Worm (Caenorhabditis elegans) whole organism, L1 larva: Measurements from ENCODE around the gene C10C6.3.

Experiments used
- C04F5.9 ChIP-seq: sonication (generic microtip); optimal IDR thresholded peaks from 2 replicates; lab custom pipeline; 2016; ENCODE audit warnings: missing genetic modification characterization, missing compliant biosample characterization
- C16A3.4 ChIP-seq: fragments of 150-350 bp; optimal IDR thresholded peaks from 2 replicates; lab custom pipeline; 2014; ENCODE audit warnings: missing biosample characterization, missing genetic modification characterization
- C34B4.2 ChIP-seq: sonication (generic microtip); optimal IDR thresholded peaks from 2 replicates; lab custom pipeline; 2017; ENCODE audit warnings: mild to moderate bottlenecking, missing genetic modification characterization, missing compliant biosample characterization
- F16B12.6 ChIP-seq: fragments of 150-350 bp; optimal IDR thresholded peaks from 2 replicates; lab custom pipeline; 2014; ENCODE audit warnings: missing biosample characterization, missing genetic modification characterization
- aha-1 ChIP-seq: fragments of 150-350 bp; optimal IDR thresholded peaks from 2 replicates; lab custom pipeline; 2014; ENCODE audit warnings: missing biosample characterization, missing genetic modification characterization
- alr-1 ChIP-seq: fragments of 200-800 bp; sonication (Bioruptor generic); optimal IDR thresholded peaks from 2 replicates; lab custom pipeline; 2018; ENCODE audit warnings: borderline replicate concordance, mild to moderate bottlenecking, missing genetic modification characterization, missing compliant biosample characterization
- ceh-63 ChIP-seq: fragments of 200-800 bp; sonication (Bioruptor generic); optimal IDR thresholded peaks from 2 replicates; lab custom pipeline; 2018; ENCODE audit warnings: mild to moderate bottlenecking, missing genetic modification characterization, missing compliant biosample characterization
- ceh-88 ChIP-seq: fragments of 200-800 bp; sonication (Bioruptor generic); IDR thresholded peaks from 2 replicates; pipeline ENCODE4 v1.3.6; 2022; ENCODE audit warnings: missing genetic modification characterization, missing compliant biosample characterization
- ceh-90 ChIP-seq: sonication (generic microtip); optimal IDR thresholded peaks from 2 replicates; lab custom pipeline; 2016; ENCODE audit warnings: missing genetic modification characterization, missing compliant biosample characterization
- ces-1 ChIP-seq: fragments of 150-350 bp; optimal IDR thresholded peaks from 2 replicates; lab custom pipeline; 2014; ENCODE audit warnings: missing biosample characterization, missing genetic modification reagents, missing genetic modification characterization
- dpl-1 ChIP-seq, 3 experiments: fragments of 150-350 bp in 2 of 3; sonication (generic microtip) in 1 of 3; optimal IDR thresholded peaks; 2 replicates each; lab custom pipeline; 2014 to 2017; ENCODE audit warnings: missing biosample characterization in 3 of 3, missing genetic modification characterization in 3 of 3, missing genetic modification reagents in 3 of 3
- dsc-1 ChIP-seq: sonication (generic microtip); optimal IDR thresholded peaks from 2 replicates; lab custom pipeline; 2016; ENCODE audit warnings: mild to moderate bottlenecking, missing genetic modification characterization, missing compliant biosample characterization
- efl-1 ChIP-seq, 4 experiments: fragments of 150-350 bp; optimal IDR thresholded peaks in 3 of 4; peaks in 1 of 4; 1 replicate in 1 of 4; 2 replicates in 3 of 4; lab custom pipeline; 2014; ENCODE audit warnings: missing biosample characterization in 2 of 4, missing genetic modification characterization in 2 of 4, missing genetic modification reagents in 2 of 4
- efl-3 ChIP-seq: fragments of 200-800 bp; sonication (Bioruptor generic); optimal IDR thresholded peaks from 2 replicates; lab custom pipeline; 2018; ENCODE audit warnings: mild to moderate bottlenecking, missing genetic modification characterization, missing compliant biosample characterization
- egl-27 ChIP-seq, 2 experiments: fragments of 150-350 bp in 1 of 2; sonication (generic microtip); optimal IDR thresholded peaks; 3 replicates each; lab custom pipeline; 2017 to 2018; ENCODE audit warnings: missing biosample characterization in 2 of 2, missing genetic modification characterization in 2 of 2, missing genetic modification reagents in 2 of 2
- elt-2 ChIP-seq: sonication (generic microtip); optimal IDR thresholded peaks from 2 replicates; lab custom pipeline; 2016; ENCODE audit warnings: missing genetic modification characterization, mild to moderate bottlenecking, inconsistent platforms, missing compliant biosample characterization, missing genetic modification reagents
- ets-5 ChIP-seq: fragments of 200-800 bp; sonication (Bioruptor generic); IDR thresholded peaks from 2 replicates; pipeline ENCODE4 v1.3.6; 2022; ENCODE audit warnings: missing genetic modification characterization, missing compliant biosample characterization
- fkh-4 ChIP-seq: sonication (generic microtip); optimal IDR thresholded peaks from 2 replicates; lab custom pipeline; 2016; ENCODE audit warnings: missing compliant biosample characterization, missing genetic modification characterization, borderline replicate concordance
- fkh-8 ChIP-seq: sonication (generic microtip); optimal IDR thresholded peaks from 2 replicates; lab custom pipeline; 2016; ENCODE audit warnings: mild to moderate bottlenecking, missing genetic modification characterization, missing compliant biosample characterization
- grh-1 ChIP-seq: fragments of 200-800 bp; sonication (Bioruptor generic); IDR thresholded peaks from 2 replicates; pipeline ENCODE4 v1.3.6; 2022; ENCODE audit warnings: missing genetic modification reagents, missing genetic modification characterization, missing compliant biosample characterization
- hpl-2 ChIP-seq: fragments of 150-350 bp; optimal IDR thresholded peaks from 2 replicates; lab custom pipeline; 2014; ENCODE audit warnings: missing biosample characterization, missing genetic modification reagents, missing genetic modification characterization
- irx-1 ChIP-seq: sonication (generic microtip); optimal IDR thresholded peaks from 2 replicates; lab custom pipeline; 2016; ENCODE audit warnings: missing genetic modification characterization, missing compliant biosample characterization
- isw-1 ChIP-seq: fragments of 200-800 bp; sonication (Bioruptor generic); IDR thresholded peaks from 2 replicates; pipeline ENCODE4 v1.3.6; 2022; ENCODE audit warnings: missing genetic modification characterization, missing compliant biosample characterization
- lin-14 ChIP-seq: fragments of 200-800 bp; sonication (Bioruptor generic); optimal IDR thresholded peaks from 2 replicates; lab custom pipeline; 2018; ENCODE audit warnings: mild to moderate bottlenecking, missing genetic modification characterization, moderate library complexity, missing compliant biosample characterization
- lin-35 ChIP-seq, 2 experiments: fragments of 150-350 bp; optimal IDR thresholded peaks; 2 replicates each; lab custom pipeline; 2014; ENCODE audit warnings: missing biosample characterization in 2 of 2, missing genetic modification characterization in 2 of 2, missing genetic modification reagents in 2 of 2
- lsy-2 ChIP-seq, 2 experiments: fragments of 150-350 bp; optimal IDR thresholded peaks; 2 replicates each; lab custom pipeline; 2014; ENCODE audit warnings: missing biosample characterization in 2 of 2, missing genetic modification characterization in 2 of 2
- mdl-1 ChIP-seq, 2 experiments: fragments of 150-350 bp; optimal IDR thresholded peaks; 2 replicates each; lab custom pipeline; 2014 to 2017; ENCODE audit warnings: missing biosample characterization in 2 of 2, missing genetic modification characterization in 2 of 2, inconsistent platforms in 1 of 2
- mep-1 ChIP-seq: fragments of 150-350 bp; optimal IDR thresholded peaks from 2 replicates; lab custom pipeline; 2014; ENCODE audit warnings: missing biosample characterization, missing genetic modification characterization
- nhr-19 ChIP-seq: fragments of 200-800 bp; sonication (Bioruptor generic); conservative IDR thresholded peaks from 2 replicates; pipeline ENCODE4 v1.3.6; 2022; ENCODE audit warnings: missing genetic modification characterization, missing compliant biosample characterization
- nhr-237 ChIP-seq: fragments of 150-350 bp; optimal IDR thresholded peaks from 2 replicates; lab custom pipeline; 2014; ENCODE audit warnings: missing biosample characterization, missing genetic modification characterization
- nhr-28 ChIP-seq: fragments of 150-350 bp; optimal IDR thresholded peaks from 2 replicates; lab custom pipeline; 2014; ENCODE audit warnings: missing biosample characterization, missing genetic modification characterization
- nhr-71 ChIP-seq: sonication (generic microtip); optimal IDR thresholded peaks from 2 replicates; lab custom pipeline; 2016; ENCODE audit warnings: mild to moderate bottlenecking, missing genetic modification characterization, moderate library complexity, missing compliant biosample characterization
- nhr-76 ChIP-seq: sonication (generic microtip); optimal IDR thresholded peaks from 2 replicates; lab custom pipeline; 2017; ENCODE audit warnings: missing biosample characterization, missing genetic modification characterization
- nhr-77 ChIP-seq: fragments of 150-350 bp; optimal IDR thresholded peaks from 2 replicates; lab custom pipeline; 2014; ENCODE audit warnings: missing biosample characterization, missing genetic modification characterization
- nhr-84 ChIP-seq: sonication (generic microtip); optimal IDR thresholded peaks from 2 replicates; lab custom pipeline; 2017; ENCODE audit warnings: missing biosample characterization, missing genetic modification characterization
- nhr-85 ChIP-seq: sonication (generic microtip); peaks from one replicate; lab custom pipeline; 2016; ENCODE audit warnings: missing genetic modification characterization, inconsistent platforms, missing compliant biosample characterization
- pag-3 ChIP-seq: sonication (generic microtip); optimal IDR thresholded peaks from 2 replicates; lab custom pipeline; 2017; ENCODE audit warnings: missing genetic modification characterization, mild to moderate bottlenecking, missing compliant biosample characterization, antibody characterized with exemption, borderline replicate concordance; ENCODE audit not compliant: insufficient read depth
- sox-4 ChIP-seq: sonication (generic microtip); optimal IDR thresholded peaks from 2 replicates; lab custom pipeline; 2016; ENCODE audit warnings: missing genetic modification characterization, missing compliant biosample characterization
- sptf-1 ChIP-seq: fragments of 150-350 bp; optimal IDR thresholded peaks from 2 replicates; lab custom pipeline; 2014; ENCODE audit warnings: missing biosample characterization, missing genetic modification characterization
- sup-37 ChIP-seq: fragments of 200-800 bp; sonication (Bioruptor generic); optimal IDR thresholded peaks from 2 replicates; lab custom pipeline; 2018; ENCODE audit warnings: mild to moderate bottlenecking, missing genetic modification characterization, missing compliant biosample characterization
- swsn-7 ChIP-seq: sonication (generic microtip); optimal IDR thresholded peaks from 2 replicates; lab custom pipeline; 2016; ENCODE audit warnings: missing genetic modification characterization, missing compliant biosample characterization
- tlp-1 ChIP-seq: fragments of 150-350 bp; optimal IDR thresholded peaks from 2 replicates; lab custom pipeline; 2014; ENCODE audit warnings: missing biosample characterization, missing genetic modification characterization
- unc-130 ChIP-seq: fragments of 150-350 bp; optimal IDR thresholded peaks from 2 replicates; lab custom pipeline; 2017; ENCODE audit warnings: missing biosample characterization, missing genetic modification characterization, inconsistent platforms
- unc-30 ChIP-seq: sonication (generic microtip); optimal IDR thresholded peaks from 2 replicates; lab custom pipeline; 2017; ENCODE audit warnings: missing biosample characterization, missing genetic modification characterization
- unc-62 ChIP-seq: fragments of 150-350 bp; optimal IDR thresholded peaks from 2 replicates; lab custom pipeline; 2014; ENCODE audit warnings: missing biosample characterization, missing genetic modification reagents, missing genetic modification characterization
- unc-86 ChIP-seq: sonication (generic microtip); optimal IDR thresholded peaks from 2 replicates; lab custom pipeline; 2016; ENCODE audit warnings: missing genetic modification characterization, missing compliant biosample characterization
- unc-98 ChIP-seq: fragments of 200-800 bp; sonication (Bioruptor generic); IDR thresholded peaks from 2 replicates; pipeline ENCODE4 v1.3.6; 2022; ENCODE audit warnings: missing genetic modification characterization, missing compliant biosample characterization
- xbp-1 ChIP-seq: sonication (generic microtip); optimal IDR thresholded peaks from 2 replicates; lab custom pipeline; 2016; ENCODE audit warnings: missing genetic modification characterization, missing compliant biosample characterization
- ztf-11 ChIP-seq, 2 experiments: sonication (generic microtip); optimal IDR thresholded peaks; 2 replicates each; lab custom pipeline; 2016 to 2017; ENCODE audit warnings: missing genetic modification characterization in 2 of 2, missing biosample characterization in 1 of 2, missing compliant biosample characterization in 1 of 2

Gene C10C6.3

DNA sequence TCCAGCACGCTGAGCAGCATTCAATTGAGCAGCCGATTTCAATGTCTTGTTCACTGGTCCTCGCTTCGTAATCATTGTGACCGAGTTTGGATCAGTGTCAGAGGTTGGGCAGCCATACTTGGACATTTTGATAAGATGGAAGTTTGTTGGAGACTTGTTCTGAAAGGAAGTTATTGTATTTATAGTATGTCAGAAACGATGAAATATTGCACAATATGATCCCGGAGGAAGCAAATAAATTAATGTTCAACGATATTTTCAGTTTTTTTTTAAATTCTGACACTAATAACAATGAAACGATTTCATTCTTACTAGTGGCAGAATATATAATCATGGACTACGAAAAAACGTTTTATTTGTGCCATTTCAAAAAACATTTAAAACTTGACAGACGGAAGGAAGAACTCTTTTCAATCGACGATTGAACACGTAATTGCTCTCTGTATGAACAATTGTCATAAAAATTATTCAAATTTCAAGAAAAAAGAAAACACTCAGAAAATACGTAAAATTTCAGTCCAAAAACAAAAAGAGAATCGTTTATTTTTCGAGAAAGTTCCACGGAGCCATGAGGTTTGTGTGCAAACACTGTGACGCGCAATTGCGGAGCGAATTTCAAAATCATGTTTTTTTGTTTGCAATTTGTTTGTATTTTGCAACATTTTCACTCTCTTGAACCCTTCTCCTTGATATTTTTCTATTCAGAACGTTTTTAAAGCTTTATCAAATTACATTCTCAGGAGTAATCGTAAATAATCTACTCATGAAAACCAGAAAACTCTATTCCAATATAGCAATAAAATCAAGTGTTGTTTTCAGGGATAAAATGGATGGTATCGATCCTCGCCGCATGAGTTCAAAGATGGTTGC, 15.2 kb upstream of the C10C6.3 start, which contains the start of the genes mbf-1 and nse-4 (continued):
- TF ChIP-seq egl-27 (tag; optimal IDR thresholded peaks at IDR 0.05; lab: Kevin White, UChicago), result no peak
- peak in 1 of 2 experiments; percentile 49 for TF ChIP-seq mdl-1 (tag; optimal IDR thresholded peaks at IDR 0.05; lab: Kevin White, UChicago)
- peak; percentile 45 for TF ChIP-seq unc-130 (tag; lab: Kevin White, UChicago)
- no peak for TF ChIP-seq nhr-237
- peak; percentile 26 for TF ChIP-seq nhr-77
- peak; percentile 76 for TF ChIP-seq nhr-85 (tag; lab: Kevin White, UChicago)
- TF ChIP-seq ceh-63 (GFP tag; lab: Kevin White, UChicago), result no peak
- no peak for TF ChIP-seq efl-3 (GFP tag; lab: Kevin White, UChicago)
- TF ChIP-seq ets-5 (GFP tag; lab: Robert Waterston, UW), result no peak
- peak; percentile 47 for TF ChIP-seq C04F5.9 (tag; lab: Kevin White, UChicago)
- peak; percentile 96 for TF ChIP-seq F16B12.6 (tag; lab: Kevin White, UChicago)
- TF ChIP-seq fkh-4, result no peak

DNA sequence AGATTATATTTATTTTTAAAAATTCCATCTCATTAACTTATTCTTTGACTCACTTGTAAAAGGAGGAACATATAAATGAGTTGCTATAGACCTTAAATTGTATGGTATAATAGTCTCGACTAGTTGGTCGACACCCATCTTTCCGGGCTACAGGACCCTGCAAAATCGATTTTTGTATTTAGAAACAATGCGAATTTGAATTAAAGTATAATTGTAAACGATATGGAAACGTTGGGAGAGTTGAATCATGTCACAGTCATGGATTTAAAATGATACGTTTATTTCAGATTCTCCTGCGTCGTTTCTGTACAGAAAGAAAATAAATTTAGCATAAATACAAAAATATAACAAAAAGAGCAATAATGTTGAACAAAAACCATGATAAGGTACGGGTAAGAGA, 14.1 kb upstream of the C10C6.3 start, which contains the start of gene catp-8:
TSS of gene catp-8 (minus strand) at position 157 of the 400 bp plus-strand sequence.
- TF ChIP-seq nhr-28 (tag; lab: Kevin White, UChicago) (no peak), dpl-1 (GFP tag; optimal IDR thresholded peaks at IDR 0.05; lab: Kevin White, UChicago) (peak in 1 of 3 experiments; percentile 8), tlp-1 (tag; lab: Kevin White, UChicago) (no peak), C34B4.2 (tag; lab: Kevin White, UChicago) (no peak), alr-1 (tag; lab: Kevin White, UChicago) (no peak), nhr-84 (no peak), aha-1 (tag; lab: Kevin White, UChicago) (no peak), ztf-11 (tag; optimal IDR thresholded peaks at IDR 0.05; lab: Kevin White, UChicago) (no peak), nhr-19 (no peak), lsy-2 (tag; optimal IDR thresholded peaks at IDR 0.05; lab: Kevin White, UChicago) (peak in 1 of 2 experiments; percentile 15), grh-1 (GFP tag; lab: Robert Waterston, UW) (no peak), mep-1 (peak; percentile 42), ceh-63 (GFP tag; lab: Kevin White, UChicago) (no peak), unc-62 (GFP tag; lab: Kevin White, UChicago) (no peak), nhr-76 (no peak), ets-5 (GFP tag; lab: Robert Waterston, UW) (no peak), isw-1 (GFP tag; lab: Robert Waterston, UW) (no peak), ceh-88 (GFP tag; lab: Robert Waterston, UW) (no peak), elt-2 (no peak), efl-1 (optimal IDR thresholded peaks at IDR 0.05; lab: Kevin White, UChicago) (no peak), efl-1 (GFP tag; optimal IDR thresholded peaks at IDR 0.05 in 1 of 2; lab: Kevin White, UChicago) (peak; percentile 8 to 73), unc-98 (GFP tag; lab: Robert Waterston, UW) (no peak), unc-86 (tag; lab: Kevin White, UChicago) (no peak), lin-14 (GFP tag; lab: Kevin White, UChicago) (no peak), fkh-8 (no peak), unc-30 (no peak), hpl-2 (GFP tag; lab: Kevin White, UChicago) (no peak), sup-37 (no peak), xbp-1 (no peak), sox-4 (no peak), nhr-85 (tag; lab: Kevin White, UChicago) (peak; percentile 66), nhr-237 (no peak), sptf-1 (tag; lab: Kevin White, UChicago) (no peak), swsn-7 (tag; lab: Kevin White, UChicago) (peak; percentile 10), pag-3 (tag; lab: Kevin White, UChicago) (no peak), dsc-1 (no peak), efl-3 (GFP tag; lab: Kevin White, UChicago) (no peak), irx-1 (no peak), C16A3.4 (tag; lab: Kevin White, UChicago) (no peak), ceh-90 (tag; lab: Kevin White, UChicago) (no peak), ces-1 (GFP tag; lab: Kevin White, UChicago) (no peak), lin-35 (GFP tag; optimal IDR thresholded peaks at IDR 0.05; lab: Kevin White, UChicago) (no peak), nhr-71 (tag; lab: Kevin White, UChicago) (peak; percentile 42)
